Worm (Caenorhabditis elegans): ENCODE measurements around the gene W10G11.3.

- TF ChIP-seq F13C5.2 (tag; optimal IDR thresholded peaks at IDR 0.05): no peak
- no peak for TF ChIP-seq hmbx-1 (tag; optimal IDR thresholded peaks at IDR 0.05)
- no peak for TF ChIP-seq tbx-37 (GFP tag; conservative IDR thresholded peaks at IDR 0.05)
- no peak for TF ChIP-seq tra-4 (tag; optimal IDR thresholded peaks at IDR 0.05)
- no peak for TF ChIP-seq ama-1 (optimal IDR thresholded peaks at IDR 0.05)
- no peak for TF ChIP-seq ceh-13 (GFP tag; optimal IDR thresholded peaks at IDR 0.05)
- TF ChIP-seq sea-1 (GFP tag; conservative IDR thresholded peaks at IDR 0.05): no peak
- no peak for TF ChIP-seq flt-1 (GFP tag; IDR thresholded peaks at IDR 0.05)
- no peak for TF ChIP-seq hnd-1 (tag; optimal IDR thresholded peaks at IDR 0.05)
- no peak for TF ChIP-seq pes-1 (GFP tag; IDR thresholded peaks at IDR 0.05)
- TF ChIP-seq B0310.2 (tag; optimal IDR thresholded peaks at IDR 0.05): no peak
- TF ChIP-seq scrt-1 (GFP tag; IDR thresholded peaks at IDR 0.05): no peak
- no peak for TF ChIP-seq hmg-4 (GFP tag; optimal IDR thresholded peaks at IDR 0.05)
These were observed 10.9 kb upstream of the W10G11.3 start, which contains the start of gene clec-130 for ce11 chrII:3573255-3573654.

Measured in whole organism, early embryonic.